Worm (Caenorhabditis elegans): ENCODE measurements around the gene M01H9.4.

The M01H9.4 gene

DNA sequence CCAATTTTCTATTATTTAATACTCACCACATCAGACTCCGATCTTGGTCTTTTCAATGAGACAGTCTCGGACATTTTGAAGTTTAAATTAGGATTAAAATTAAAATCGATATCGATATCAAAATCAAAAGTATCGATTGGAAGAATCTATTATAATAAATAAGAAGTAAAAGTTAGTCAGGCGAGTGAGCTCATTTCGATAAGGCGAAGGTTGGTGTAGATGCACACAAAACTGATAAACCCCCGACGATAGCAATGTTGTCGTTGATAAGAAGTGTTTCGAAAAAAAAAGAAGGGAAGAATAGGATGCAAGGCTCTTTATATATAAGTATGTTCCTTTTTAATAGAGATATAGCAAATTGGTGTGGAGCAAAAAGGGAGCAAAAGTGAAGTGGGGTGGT lies at the start of gene M01H9.4:
Gene M01H9.4, minus strand, starts transcription at position 379 of the 400 bp plus-strand sequence.
- TF ChIP-seq elt-2 (tag; optimal IDR thresholded peaks at IDR 0.05) (peak; percentile 98), pqm-1 (tag; optimal IDR thresholded peaks at IDR 0.05) (peak; percentile 4), K09A11.1 (tag; optimal IDR thresholded peaks at IDR 0.05; ENCODE audit: insufficient read depth) (no peak)

DNA sequence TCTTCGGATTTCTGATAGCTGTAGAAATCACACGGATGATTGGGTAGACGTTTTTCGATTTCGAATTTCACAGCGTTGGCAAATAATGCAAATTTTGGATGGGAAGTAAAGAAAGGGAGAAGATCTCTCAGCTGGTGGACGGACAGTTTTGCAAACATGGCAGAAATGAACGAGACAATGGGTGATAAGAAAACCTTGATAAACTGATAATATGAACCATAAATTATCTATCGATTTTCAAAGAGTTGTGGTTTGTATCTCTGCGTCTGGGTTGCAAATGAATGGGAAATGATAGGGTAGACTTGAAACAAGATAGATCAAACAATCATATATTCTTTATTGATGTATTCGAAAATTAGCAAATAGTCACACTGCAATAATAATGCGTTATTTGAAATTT lies 47.5 kb upstream of the M01H9.4 start, which contains the start of gene ZK185.3:
Gene ZK185.3, minus strand, starts transcription at position 263 of the 400 bp plus-strand sequence.
- TF ChIP-seq elt-2 (tag; optimal IDR thresholded peaks at IDR 0.05) (peak; percentile 94), ceh-34 (tag; optimal IDR thresholded peaks at IDR 0.05) (no peak)

DNA sequence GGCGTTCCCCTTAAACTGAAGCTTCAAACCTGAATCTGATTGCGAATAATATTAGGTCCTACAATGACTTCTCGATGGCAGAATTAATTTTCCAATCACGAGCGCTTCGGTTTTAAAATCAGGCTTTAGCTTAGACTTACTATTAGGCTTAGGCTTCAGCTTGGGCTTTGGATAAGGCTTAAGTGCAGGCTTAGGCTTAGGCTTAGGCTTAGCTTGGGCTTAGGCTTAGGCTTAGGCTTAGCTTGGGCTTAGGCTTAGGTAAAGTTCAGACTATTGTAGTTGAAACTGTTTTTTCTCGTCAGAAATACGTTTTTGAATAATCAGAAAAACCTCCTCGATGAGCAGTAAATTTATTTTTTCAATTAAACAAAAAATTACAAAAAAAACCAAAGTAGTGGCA lies 44.0 kb upstream of the M01H9.4 start:
- TF ChIP-seq pha-2 (tag; optimal IDR thresholded peaks at IDR 0.05) (no peak), C38D4.7 (GFP tag; optimal IDR thresholded peaks at IDR 0.05) (no peak), pha-4 (tag; optimal IDR thresholded peaks at IDR 0.05) (no peak), ceh-18 (tag; optimal IDR thresholded peaks at IDR 0.05) (no peak), dve-1 (tag; optimal IDR thresholded peaks at IDR 0.05) (peak; percentile 54)

DNA sequence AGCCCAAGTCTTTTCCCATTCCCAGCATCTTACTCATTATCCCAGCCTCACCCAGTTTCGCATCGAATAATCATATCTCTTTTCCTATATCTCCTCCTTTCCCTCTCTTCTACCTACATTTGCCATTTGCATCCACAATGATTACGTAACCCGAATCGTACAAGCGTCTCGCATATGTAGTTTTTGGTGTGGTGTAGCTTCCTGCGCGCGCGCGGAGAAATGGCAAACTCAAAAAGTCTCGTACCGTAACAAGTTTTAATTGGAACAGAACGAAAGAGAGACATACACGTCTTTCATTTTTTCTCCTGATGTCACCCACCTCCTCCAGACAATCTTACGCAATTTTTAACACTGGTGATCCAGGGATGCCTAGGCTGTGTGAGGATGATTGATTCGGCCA lies 43.3 kb upstream of the M01H9.4 start:
- TF ChIP-seq hlh-6 (tag; optimal IDR thresholded peaks at IDR 0.05): no peak
- TF ChIP-seq C08G9.2 (tag; optimal IDR thresholded peaks at IDR 0.05): no peak
- no peak for TF ChIP-seq che-1 (tag; optimal IDR thresholded peaks at IDR 0.05)
- TF ChIP-seq unc-3 (GFP tag; conservative IDR thresholded peaks at IDR 0.05): no peak
- TF ChIP-seq unc-3 (tag; optimal IDR thresholded peaks at IDR 0.05): no peak
- no peak for TF ChIP-seq C38D4.7 (GFP tag; optimal IDR thresholded peaks at IDR 0.05)
- TF ChIP-seq fax-1 (tag; optimal IDR thresholded peaks at IDR 0.05): no peak
- no peak for TF ChIP-seq K09A11.1 (tag; optimal IDR thresholded peaks at IDR 0.05; ENCODE audit: insufficient read depth)
- TF ChIP-seq madf-2 (tag; optimal IDR thresholded peaks at IDR 0.05): no peak
- no peak for TF ChIP-seq ceh-9 (tag; optimal IDR thresholded peaks at IDR 0.05)

DNA sequence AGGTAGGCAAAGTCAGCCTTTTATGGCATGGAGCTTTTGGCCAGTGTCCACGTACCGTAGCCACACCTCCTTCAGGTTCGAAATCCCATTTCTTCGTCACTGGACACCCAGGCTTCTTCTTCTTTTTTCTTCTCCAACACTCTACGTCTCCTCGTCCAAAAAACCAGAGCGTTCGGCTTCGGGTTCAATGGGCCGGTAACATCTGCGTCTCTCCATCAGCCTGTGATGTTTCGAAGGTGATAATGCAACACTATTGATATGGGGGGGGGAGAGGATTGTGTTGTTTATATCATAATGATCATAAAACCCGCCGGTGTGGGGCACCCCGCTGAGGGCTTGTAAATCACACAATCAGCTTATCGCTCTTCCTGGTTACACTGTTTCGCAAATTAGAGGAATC lies 42.2 kb upstream of the M01H9.4 start, which contains the start of gene ZK180.6:
Gene ZK180.6, minus strand, starts transcription at position 101 of the 400 bp plus-strand sequence.
- TF ChIP-seq elt-2 (tag; optimal IDR thresholded peaks at IDR 0.05) (no peak), nhr-11 (tag; optimal IDR thresholded peaks at IDR 0.05) (no peak), rnt-1 (tag; optimal IDR thresholded peaks at IDR 0.05) (no peak), npax-4 (tag; optimal IDR thresholded peaks at IDR 0.05) (no peak), ceh-9 (tag; optimal IDR thresholded peaks at IDR 0.05) (no peak), ceh-2 (tag; optimal IDR thresholded peaks at IDR 0.05) (no peak), tbx-2 (tag; optimal IDR thresholded peaks at IDR 0.05) (no peak), ttx-3 (tag; optimal IDR thresholded peaks at IDR 0.05) (no peak), fkh-10 (GFP tag; optimal IDR thresholded peaks at IDR 0.05) (no peak)

DNA sequence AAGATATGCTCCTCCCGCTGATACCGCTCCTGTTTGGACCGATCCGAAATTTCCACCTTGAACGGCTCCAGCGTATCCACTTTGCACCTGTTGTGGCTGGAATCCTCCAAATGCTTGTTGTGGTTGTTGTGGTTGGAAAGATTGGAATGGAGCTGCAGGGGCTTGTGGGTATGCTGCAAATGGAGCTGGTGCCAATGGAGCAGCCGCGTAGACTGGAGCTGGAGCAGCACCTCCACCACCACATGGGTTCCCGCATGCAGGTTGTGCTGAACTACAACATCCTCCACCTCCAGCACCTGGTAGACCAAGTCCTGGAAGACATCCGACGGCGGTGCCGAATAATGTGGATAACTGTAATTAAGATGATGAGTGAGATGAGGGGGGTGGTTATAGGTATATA lies 40.8 kb upstream of the M01H9.4 start:
- TF ChIP-seq C08G9.2 (tag; optimal IDR thresholded peaks at IDR 0.05): no peak
- no peak for TF ChIP-seq madf-2 (tag; optimal IDR thresholded peaks at IDR 0.05)
- TF ChIP-seq T23F11.4 (GFP tag; optimal IDR thresholded peaks at IDR 0.05): no peak

DNA sequence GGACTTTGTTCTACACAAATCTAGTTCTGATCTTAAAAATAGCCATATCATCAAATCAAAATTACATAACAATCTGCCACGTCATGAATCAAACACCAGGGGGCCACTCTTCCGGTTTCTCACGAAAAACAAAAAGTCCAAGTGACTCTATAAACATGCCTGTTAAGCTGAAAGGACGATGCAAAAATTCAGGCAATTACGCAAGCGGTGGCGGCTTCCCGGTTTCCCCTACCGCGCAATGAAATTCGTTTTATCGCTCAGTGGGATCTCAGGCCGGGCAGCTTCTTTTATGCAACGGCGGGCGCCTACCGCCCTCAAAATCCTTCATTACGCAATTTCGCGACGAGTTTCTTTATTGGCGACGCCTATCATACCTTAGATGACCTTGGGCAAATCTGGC lies 37.0 kb upstream of the M01H9.4 start:
- TF ChIP-seq npax-4 (tag; optimal IDR thresholded peaks at IDR 0.05) (no peak), ets-4 (tag; optimal IDR thresholded peaks at IDR 0.05) (no peak), rnt-1 (tag; optimal IDR thresholded peaks at IDR 0.05) (peak; percentile 9)

DNA sequence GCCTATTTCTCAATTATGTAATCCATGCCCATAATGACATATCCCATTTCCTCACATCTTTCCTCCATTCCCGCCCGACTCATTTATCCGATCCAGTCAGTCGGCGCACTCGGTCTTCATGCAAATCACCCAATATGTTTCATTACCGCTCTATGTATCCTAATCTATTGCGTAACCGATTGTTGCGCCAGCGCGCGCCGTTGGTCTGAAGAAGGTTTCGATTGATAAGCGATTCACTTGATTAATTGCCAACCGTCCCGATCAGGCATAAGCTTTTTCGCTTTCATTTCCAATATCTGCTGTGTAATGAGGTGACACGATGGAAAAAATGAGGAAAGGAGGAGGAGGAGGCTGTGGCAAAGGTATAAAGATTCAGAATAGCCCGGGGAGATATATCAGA lies 35.4 kb upstream of the M01H9.4 start:
- TF ChIP-seq fax-1 (tag; optimal IDR thresholded peaks at IDR 0.05) (no peak), lim-6 (tag; optimal IDR thresholded peaks at IDR 0.05) (no peak), ref-2 (tag; optimal IDR thresholded peaks at IDR 0.05) (peak; percentile 60)

All from whole organism, late embryonic.